Fruit fly (Drosophila melanogaster) whole organism, embryonic: Measurements from ENCODE around the gene CG14277.

Source experiments
- CG14710 ChIP-seq: fragments of 200-800 bp; sonication (Bioruptor generic); optimal IDR thresholded peaks from 3 replicates; lab custom pipeline; 2019; ENCODE audit warnings: missing biosample characterization, mild to moderate bottlenecking, missing genetic modification characterization, moderate library complexity
- CG15073 ChIP-seq: fragments of 200-800 bp; sonication (Bioruptor generic); optimal IDR thresholded peaks from 2 replicates; lab custom pipeline; 2016; ENCODE audit warnings: missing biosample characterization, missing genetic modification characterization
- CG18619 ChIP-seq: fragments of 200-800 bp; sonication (Bioruptor generic); optimal IDR thresholded peaks from 3 replicates; lab custom pipeline; 2017; ENCODE audit warnings: missing biosample characterization, mild to moderate bottlenecking, missing genetic modification characterization
- CG2199 ChIP-seq: fragments of 200-800 bp; sonication (Bioruptor generic); IDR thresholded peaks from 3 replicates; pipeline ENCODE4 v1.3.6; 2022; ENCODE audit warnings: missing biosample characterization, missing genetic modification characterization
- CG4360 ChIP-seq: fragments of 200-800 bp; sonication (Bioruptor generic); IDR thresholded peaks from 2 replicates; pipeline ENCODE4 v1.3.6; 2022; ENCODE audit warnings: missing biosample characterization, missing genetic modification characterization
- CG4854 ChIP-seq: fragments of 200-800 bp; sonication (Bioruptor generic); optimal IDR thresholded peaks from 2 replicates; lab custom pipeline; 2016; ENCODE audit warnings: missing biosample characterization, missing genetic modification characterization, inconsistent platforms
- CG8290 ChIP-seq, 3 experiments: fragments of 200-800 bp; sonication (Bioruptor generic); optimal IDR thresholded peaks; 2 replicates each; lab custom pipeline; 2016 to 2019; ENCODE audit warnings: missing biosample characterization in 3 of 3, missing genetic modification characterization in 3 of 3, mild to moderate bottlenecking in 2 of 3, moderate library complexity in 1 of 3
- CG8388 ChIP-seq: fragments of 200-800 bp; sonication (Bioruptor generic); optimal IDR thresholded peaks from 2 replicates; lab custom pipeline; 2019; ENCODE audit warnings: missing biosample characterization, mild to moderate bottlenecking, missing genetic modification characterization, moderate library complexity
- D19A ChIP-seq: fragments of 200-800 bp; optimal IDR thresholded peaks from 3 replicates; lab custom pipeline; 2019; ENCODE audit warnings: missing biosample characterization, mild to moderate bottlenecking, missing genetic modification characterization, moderate library complexity
- Dll ChIP-seq: fragments of 200-800 bp; sonication (Bioruptor generic); IDR thresholded peaks from 4 replicates; pipeline ENCODE4 v1.3.6; 2022; ENCODE audit warnings: missing biosample characterization, missing genetic modification characterization; ENCODE audit not compliant: partially characterized antibody
- ewg ChIP-seq: fragments of 200-800 bp; sonication (Bioruptor generic); optimal IDR thresholded peaks from 3 replicates; lab custom pipeline; 2017; ENCODE audit warnings: mild to moderate bottlenecking, missing biosample characterization, missing genetic modification reagents, missing genetic modification characterization
- inv ChIP-seq: fragments of 200-800 bp; sonication (Bioruptor generic); IDR thresholded peaks from 2 replicates; pipeline ENCODE4 v1.3.6; 2022; ENCODE audit warnings: missing biosample characterization, missing genetic modification characterization; ENCODE audit not compliant: partially characterized antibody

Gene CG14277

dm6 chr2L:8292159-8292887 lies 50.0 kb downstream of the CG14277 start (continued):
- TF ChIP-seq CG2199 (GFP tag; lab: Robert Waterston, UW) (peak; percentile 98), CG8290 (GFP tag; optimal IDR thresholded peaks at IDR 0.05; lab: Kevin White, UChicago) (peak; percentile 88), CG8290 (tag; optimal IDR thresholded peaks at IDR 0.05; lab: Kevin White, UChicago) (peak; percentile 53 to 85), CG8388 (GFP tag; lab: Kevin White, UChicago) (peak; percentile 97), D19A (tag; lab: Kevin White, UChicago) (peak; percentile 95), inv (no peak), CG14710 (tag; lab: Kevin White, UChicago) (peak; percentile 95), CG15073 (GFP tag; lab: Kevin White, UChicago) (peak; percentile 66), CG4360 (GFP tag; lab: Robert Waterston, UW) (peak; percentile 82), CG18619 (GFP tag; lab: Kevin White, UChicago) (peak; percentile 94), Dll (GFP tag; lab: Robert Waterston, UW) (0 out of 4 replicates have a peak, but pooled peaks have one; percentile 20), ewg (GFP tag; lab: Kevin White, UChicago) (peak; percentile 91), CG4854 (GFP tag; lab: Kevin White, UChicago) (peak; percentile 93)
